Worm (Caenorhabditis elegans): ENCODE measurements around the gene sqv-7.

DNA sequence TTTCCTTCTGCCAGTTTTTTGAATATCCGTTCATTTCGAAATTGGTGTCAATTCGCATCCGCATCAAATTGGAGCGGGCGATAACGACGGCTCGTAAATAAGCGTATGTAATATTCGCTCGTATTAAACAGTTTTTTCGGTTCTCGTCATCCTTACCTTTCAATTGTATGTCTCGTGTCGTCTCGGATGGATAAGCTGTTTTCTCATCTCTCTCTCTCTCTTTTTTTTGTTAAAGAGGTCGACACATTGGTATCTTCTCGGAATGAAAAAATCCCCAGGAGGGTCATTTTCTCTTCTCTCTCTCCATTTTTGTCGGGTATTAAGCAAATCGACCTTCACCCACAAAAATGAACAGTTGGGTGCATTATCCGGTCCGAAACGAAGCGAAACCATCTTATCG, 33.6 kb downstream of the sqv-7 start:
- TF ChIP-seq him-1 (tag; optimal IDR thresholded peaks at IDR 0.05) (no peak), dao-5 (tag; optimal IDR thresholded peaks at IDR 0.05) (no peak)
